Worm (Caenorhabditis elegans) whole organism, L4 larva: ENCODE results near the gene C09G9.8.
A peak's percentile ranks its signal among the peaks of the same experiment; 100 is the strongest.

Experiments
- D1046.2 ChIP-seq: fragments of 200-800 bp; sonication (Bioruptor generic); IDR thresholded peaks from 2 replicates; pipeline ENCODE4 v1.3.6; 2022; ENCODE audit warnings: missing genetic modification characterization, missing compliant biosample characterization
- F26F4.8 ChIP-seq: fragments of 200-800 bp; sonication (Bioruptor generic); conservative IDR thresholded peaks from 2 replicates; pipeline ENCODE4 v1.3.6; 2022; ENCODE audit warnings: missing genetic modification characterization, missing compliant biosample characterization
- F44E2.7 ChIP-seq: fragments of 200-800 bp; sonication (Bioruptor generic); IDR thresholded peaks from 2 replicates; pipeline ENCODE4 v2.1.2; 2022; ENCODE audit warnings: missing genetic modification characterization, missing compliant biosample characterization
- F49E8.2 ChIP-seq: sonication (generic microtip); optimal IDR thresholded peaks from 2 replicates; lab custom pipeline; 2016; ENCODE audit warnings: missing compliant biosample characterization, mild to moderate bottlenecking, missing genetic modification characterization, borderline replicate concordance
- T20F7.1 ChIP-seq: fragments of 200-800 bp; sonication (Bioruptor generic); optimal IDR thresholded peaks from 2 replicates; lab custom pipeline; 2018; ENCODE audit warnings: mild to moderate bottlenecking, missing genetic modification characterization, missing compliant biosample characterization
- Y5F2A.4 ChIP-seq: fragments of 200-800 bp; sonication (Bioruptor generic); optimal IDR thresholded peaks from 2 replicates; lab custom pipeline; 2018; ENCODE audit warnings: mild to moderate bottlenecking, missing genetic modification characterization, missing compliant biosample characterization
- Y75B8A.6 ChIP-seq: fragments of 200-800 bp; sonication (Bioruptor generic); IDR thresholded peaks from 2 replicates; pipeline ENCODE4 v1.3.6; 2022; ENCODE audit warnings: missing genetic modification reagents, missing genetic modification characterization, missing compliant biosample characterization
- ZK337.2 ChIP-seq: fragments of 200-800 bp; sonication (Bioruptor generic); IDR thresholded peaks from 2 replicates; pipeline ENCODE4 v1.3.6; 2022; ENCODE audit warnings: missing genetic modification reagents, missing genetic modification characterization, missing compliant biosample characterization
- aly-2 ChIP-seq: sonication (generic microtip); optimal IDR thresholded peaks from 2 replicates; lab custom pipeline; 2018; ENCODE audit warnings: missing biosample characterization, missing genetic modification characterization
- arid-1 ChIP-seq: fragments of 200-800 bp; sonication (Bioruptor generic); conservative IDR thresholded peaks from 2 replicates; pipeline ENCODE4 v1.3.6; 2022; ENCODE audit warnings: missing genetic modification reagents, missing genetic modification characterization, missing compliant biosample characterization
- ceh-32 ChIP-seq: sonication (generic microtip); optimal IDR thresholded peaks from 2 replicates; lab custom pipeline; 2016; ENCODE audit warnings: mild to moderate bottlenecking, missing genetic modification characterization, missing compliant biosample characterization; ENCODE audit not compliant: poor library complexity
- ceh-82 ChIP-seq: sonication (generic microtip); optimal IDR thresholded peaks from 2 replicates; lab custom pipeline; 2017; ENCODE audit warnings: missing biosample characterization, missing genetic modification characterization
- cey-2 ChIP-seq: sonication (generic microtip); optimal IDR thresholded peaks from 3 replicates; lab custom pipeline; 2017; ENCODE audit warnings: missing genetic modification characterization, mild to moderate bottlenecking, missing compliant biosample characterization, antibody characterized with exemption, borderline replicate concordance; ENCODE audit not compliant: insufficient read depth
- ctbp-1 ChIP-seq: fragments of 200-800 bp; sonication (Bioruptor generic); IDR thresholded peaks from 2 replicates; pipeline ENCODE4 v1.3.6; 2022; ENCODE audit warnings: missing genetic modification reagents, missing genetic modification characterization, missing compliant biosample characterization
- daf-12 ChIP-seq: fragments of 150-350 bp; optimal IDR thresholded peaks from 2 replicates; lab custom pipeline; 2014; ENCODE audit warnings: missing biosample characterization, missing genetic modification reagents, missing genetic modification characterization
- daf-16 ChIP-seq, 3 experiments: sonication (generic microtip); optimal IDR thresholded peaks; 2 replicates each; lab custom pipeline; 2016 to 2017; ENCODE audit warnings: missing genetic modification characterization in 3 of 3, missing genetic modification reagents in 3 of 3, mild to moderate bottlenecking in 2 of 3, missing compliant biosample characterization in 2 of 3, missing biosample characterization in 1 of 3, moderate library complexity in 1 of 3
- dmd-6 ChIP-seq: fragments of 200-800 bp; sonication (Bioruptor generic); IDR thresholded peaks from 2 replicates; pipeline ENCODE4 v1.3.6; 2022; ENCODE audit warnings: missing genetic modification reagents, missing genetic modification characterization, missing compliant biosample characterization
- dpl-1 ChIP-seq: fragments of 150-350 bp; optimal IDR thresholded peaks from 2 replicates; lab custom pipeline; 2014; ENCODE audit warnings: missing biosample characterization, missing genetic modification reagents, missing genetic modification characterization
- duxl-1 ChIP-seq: sonication (generic microtip); optimal IDR thresholded peaks from 2 replicates; lab custom pipeline; 2016; ENCODE audit warnings: mild to moderate bottlenecking, missing genetic modification characterization, moderate library complexity, missing compliant biosample characterization; ENCODE audit not compliant: poor library complexity
- dve-1 ChIP-seq: sonication (generic microtip); optimal IDR thresholded peaks from 2 replicates; lab custom pipeline; 2017; ENCODE audit warnings: antibody characterized with exemption, mild to moderate bottlenecking, missing genetic modification characterization, missing compliant biosample characterization; ENCODE audit not compliant: insufficient read depth
- egl-27 ChIP-seq: sonication (generic microtip); optimal IDR thresholded peaks from 3 replicates; lab custom pipeline; 2017; ENCODE audit warnings: missing biosample characterization, missing genetic modification reagents, missing genetic modification characterization
- hmg-1.1 ChIP-seq: fragments of 200-800 bp; sonication (Bioruptor generic); IDR thresholded peaks from 2 replicates; pipeline ENCODE4 v1.3.6; 2022; ENCODE audit warnings: missing genetic modification reagents, missing genetic modification characterization, missing compliant biosample characterization
- jun-1 ChIP-seq: fragments of 150-350 bp; optimal IDR thresholded peaks from 2 replicates; lab custom pipeline; 2014; ENCODE audit warnings: missing biosample characterization, missing genetic modification reagents, missing genetic modification characterization
- lin-15B ChIP-seq: fragments of 150-350 bp; sonication (generic microtip); optimal IDR thresholded peaks from 3 replicates; lab custom pipeline; 2014; ENCODE audit warnings: missing biosample characterization, missing genetic modification characterization
- lir-3 ChIP-seq: sonication (generic microtip); optimal IDR thresholded peaks from 2 replicates; lab custom pipeline; 2016; ENCODE audit warnings: mild to moderate bottlenecking, missing genetic modification characterization, missing compliant biosample characterization
- madf-5 ChIP-seq, 2 experiments: fragments of 200-800 bp; sonication (Bioruptor generic); IDR thresholded peaks; 2 replicates each; pipeline ENCODE4 v1.3.6; 2022; ENCODE audit warnings: missing compliant biosample characterization in 2 of 2, missing genetic modification characterization in 2 of 2
- mdt-29 ChIP-seq: fragments of 200-800 bp; sonication (Bioruptor generic); IDR thresholded peaks from 2 replicates; pipeline ENCODE4 v1.3.6; 2022; ENCODE audit warnings: missing genetic modification reagents, missing genetic modification characterization, missing compliant biosample characterization
- mep-1 ChIP-seq: fragments of 150-350 bp; sonication (generic microtip); optimal IDR thresholded peaks from 3 replicates; lab custom pipeline; 2014; ENCODE audit warnings: missing biosample characterization, missing genetic modification characterization
- mes-2 ChIP-seq: sonication (generic microtip); optimal IDR thresholded peaks from 2 replicates; lab custom pipeline; 2016; ENCODE audit warnings: missing genotype, mild to moderate bottlenecking, missing genetic modification characterization, missing compliant biosample characterization; ENCODE audit not compliant: poor library complexity, severe bottlenecking
- mxl-3 ChIP-seq: fragments of 200-800 bp; sonication (Bioruptor generic); optimal IDR thresholded peaks from 2 replicates; lab custom pipeline; 2018; ENCODE audit warnings: mild to moderate bottlenecking, missing genetic modification characterization, missing compliant biosample characterization
- nhr-25 ChIP-seq: sonication (generic microtip); optimal IDR thresholded peaks from 2 replicates; lab custom pipeline; 2017; ENCODE audit warnings: missing genetic modification characterization, mild to moderate bottlenecking, missing compliant biosample characterization, antibody characterized with exemption, moderate library complexity, borderline replicate concordance; ENCODE audit not compliant: insufficient read depth
- nhr-42 ChIP-seq: fragments of 200-800 bp; sonication (Bioruptor generic); IDR thresholded peaks from 2 replicates; pipeline ENCODE4 v1.3.6; 2022; ENCODE audit warnings: missing genetic modification characterization, missing compliant biosample characterization
- nhr-48 ChIP-seq: sonication (generic microtip); optimal IDR thresholded peaks from 2 replicates; lab custom pipeline; 2016; ENCODE audit warnings: mild to moderate bottlenecking, missing genetic modification characterization, missing compliant biosample characterization
- nhr-6 ChIP-seq: fragments of 150-350 bp; optimal IDR thresholded peaks from 2 replicates; lab custom pipeline; 2014; ENCODE audit warnings: missing biosample characterization, missing genetic modification characterization
- nhr-77 ChIP-seq: fragments of 150-350 bp; optimal IDR thresholded peaks from 2 replicates; lab custom pipeline; 2014; ENCODE audit warnings: missing biosample characterization, missing genetic modification characterization
- saeg-2 ChIP-seq: fragments of 200-800 bp; sonication (Bioruptor generic); IDR thresholded peaks from 2 replicates; pipeline ENCODE4 v1.3.6; 2022; ENCODE audit warnings: missing genetic modification reagents, missing genetic modification characterization, missing compliant biosample characterization
- sdz-12 ChIP-seq: fragments of 200-800 bp; sonication (Bioruptor generic); optimal IDR thresholded peaks from 2 replicates; lab custom pipeline; 2018; ENCODE audit warnings: mild to moderate bottlenecking, missing genetic modification characterization, missing compliant biosample characterization
- spr-1 ChIP-seq: sonication (generic microtip); optimal IDR thresholded peaks from 2 replicates; lab custom pipeline; 2016; ENCODE audit warnings: mild to moderate bottlenecking, missing genetic modification characterization, missing compliant biosample characterization
- tra-1 ChIP-seq: fragments of 200-800 bp; sonication (Bioruptor generic); IDR thresholded peaks from 2 replicates; pipeline ENCODE4 v1.3.6; 2022; ENCODE audit warnings: missing genetic modification reagents, missing genetic modification characterization, missing compliant biosample characterization
- vab-7 ChIP-seq: fragments of 200-800 bp; sonication (Bioruptor generic); IDR thresholded peaks from 2 replicates; pipeline ENCODE4 v1.3.6; 2022; ENCODE audit warnings: missing genetic modification reagents, missing genetic modification characterization, missing compliant biosample characterization
- ztf-11 ChIP-seq: fragments of 150-350 bp; optimal IDR thresholded peaks from 2 replicates; lab custom pipeline; 2014; ENCODE audit warnings: missing biosample characterization, missing genetic modification characterization

Gene C09G9.8

ce11 chrIV:8845922-8846321 is 35.4 kb upstream of the C09G9.8 start (continued):
- TF ChIP-seq nhr-77: no peak
- no peak for TF ChIP-seq vab-7 (GFP tag; lab: Robert Waterston, UW)
- no peak for TF ChIP-seq F49E8.2 (tag; lab: Kevin White, UChicago)
- TF ChIP-seq madf-5 (GFP tag; IDR thresholded peaks at IDR 0.05; lab: Robert Waterston, UW): no peak
- no peak for TF ChIP-seq lin-15B (tag; lab: Kevin White, UChicago)
- no peak for TF ChIP-seq arid-1 (GFP tag; lab: Robert Waterston, UW)
- TF ChIP-seq T20F7.1 (GFP tag; lab: Kevin White, UChicago): peak; percentile 5
- TF ChIP-seq daf-12 (tag; lab: Kevin White, UChicago): no peak
- TF ChIP-seq saeg-2 (GFP tag; lab: Robert Waterston, UW): no peak
- TF ChIP-seq dmd-6 (GFP tag; lab: Robert Waterston, UW): peak; percentile 39; the same call in 1 of the 2 replicates
- TF ChIP-seq nhr-48 (tag; lab: Kevin White, UChicago): no peak
- TF ChIP-seq ztf-11 (tag; lab: Kevin White, UChicago): no peak
- TF ChIP-seq F44E2.7: no peak
- TF ChIP-seq nhr-42 (GFP tag; lab: Robert Waterston, UW): no peak
- no peak for TF ChIP-seq ZK337.2 (GFP tag; lab: Robert Waterston, UW)
- no peak for TF ChIP-seq daf-16 (GFP tag; optimal IDR thresholded peaks at IDR 0.05; lab: Kevin White, UChicago)
- TF ChIP-seq daf-16 (tag; optimal IDR thresholded peaks at IDR 0.05; lab: Kevin White, UChicago): peak; percentile 56
- no peak for TF ChIP-seq lir-3 (tag; lab: Kevin White, UChicago)
- no peak for TF ChIP-seq cey-2 (tag; lab: Kevin White, UChicago)
- no peak for TF ChIP-seq tra-1
- no peak for TF ChIP-seq aly-2 (tag; lab: Kevin White, UChicago)
- no peak for TF ChIP-seq spr-1 (tag; lab: Kevin White, UChicago)
- TF ChIP-seq jun-1 (tag; lab: Kevin White, UChicago): no peak
- no peak for TF ChIP-seq sdz-12 (GFP tag; lab: Kevin White, UChicago)
- no peak for TF ChIP-seq ctbp-1 (GFP tag; lab: Robert Waterston, UW)
- TF ChIP-seq egl-27 (tag; lab: Kevin White, UChicago): no peak
- TF ChIP-seq nhr-25 (tag; lab: Kevin White, UChicago): no peak
- no peak for TF ChIP-seq D1046.2 (GFP tag; lab: Robert Waterston, UW)
- no peak for TF ChIP-seq mep-1 (tag; lab: Kevin White, UChicago)
- peak; percentile 32 for TF ChIP-seq dve-1
- TF ChIP-seq F26F4.8 (GFP tag; lab: Robert Waterston, UW): no peak
- TF ChIP-seq ceh-32: no peak
- TF ChIP-seq dpl-1 (GFP tag; lab: Kevin White, UChicago): no peak
- no peak for TF ChIP-seq mxl-3
- TF ChIP-seq hmg-1.1 (GFP tag; lab: Robert Waterston, UW): no peak
- no peak for TF ChIP-seq mdt-29 (GFP tag; lab: Robert Waterston, UW)
- TF ChIP-seq Y75B8A.6 (GFP tag; lab: Robert Waterston, UW): no peak
- TF ChIP-seq nhr-6: no peak

DNA sequence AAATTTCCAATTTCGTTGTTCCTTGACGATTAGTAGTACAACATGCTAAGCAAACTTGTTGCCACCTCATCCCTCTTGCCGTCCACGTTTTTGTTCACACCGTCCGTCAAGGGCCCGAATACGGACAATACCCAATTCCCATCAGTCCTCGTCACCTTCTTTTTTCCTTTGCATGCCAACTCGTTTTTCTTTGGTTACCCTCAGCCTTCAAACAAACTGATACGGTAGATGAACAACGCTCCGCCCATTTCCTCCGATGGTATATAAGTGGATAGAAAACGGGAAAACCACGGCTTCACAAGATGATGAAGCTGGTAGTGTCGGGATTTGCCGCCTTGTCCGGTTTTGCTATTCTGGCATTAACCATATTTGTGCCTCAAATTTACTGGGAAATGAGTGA is 33.4 kb upstream of the C09G9.8 start, which contains the start of gene col-118:
TSS of gene col-118 (plus strand) at position 301 of the 400 bp plus-strand sequence.
- no peak for TF ChIP-seq vab-7 (GFP tag; lab: Robert Waterston, UW)
- TF ChIP-seq tra-1: no peak
- TF ChIP-seq ceh-82 (tag; lab: Kevin White, UChicago): no peak
- TF ChIP-seq duxl-1 (tag; lab: Kevin White, UChicago): no peak
- no peak for TF ChIP-seq Y5F2A.4 (GFP tag; lab: Kevin White, UChicago)
- no peak for TF ChIP-seq F49E8.2 (tag; lab: Kevin White, UChicago)
- no peak for TF ChIP-seq mes-2 (tag; lab: Kevin White, UChicago)
